Worm (Caenorhabditis elegans) whole organism, L2 larva: ENCODE results near the gene K08B5.1.

ENCODE experiments used
- C34F6.9 ChIP-seq: fragments of 150-350 bp; optimal IDR thresholded peaks from 2 replicates; lab custom pipeline; 2014; ENCODE audit warnings: missing biosample characterization, missing genetic modification characterization
- F13H6.1 ChIP-seq: sonication (generic microtip); optimal IDR thresholded peaks from 2 replicates; lab custom pipeline; 2016; ENCODE audit warnings: missing genetic modification characterization, missing compliant biosample characterization
- R02D3.7 ChIP-seq: fragments of 150-350 bp; optimal IDR thresholded peaks from 2 replicates; lab custom pipeline; 2014; ENCODE audit warnings: missing biosample characterization, missing genetic modification characterization
- ZK546.5 ChIP-seq: sonication (generic microtip); optimal IDR thresholded peaks from 2 replicates; lab custom pipeline; 2017; ENCODE audit warnings: missing biosample characterization, missing genetic modification characterization
- alr-1 ChIP-seq: fragments of 150-350 bp; optimal IDR thresholded peaks from 2 replicates; lab custom pipeline; 2014; ENCODE audit warnings: missing biosample characterization, missing genetic modification characterization
- ama-1 ChIP-seq: fragments of 150-350 bp; optimal IDR thresholded peaks from 2 replicates; lab custom pipeline; 2018; ENCODE audit warnings: inconsistent platforms
- blmp-1 ChIP-seq: sonication (generic microtip); optimal IDR thresholded peaks from 2 replicates; lab custom pipeline; 2017; ENCODE audit warnings: missing genetic modification characterization, mild to moderate bottlenecking, missing compliant biosample characterization, antibody characterized with exemption, moderate library complexity; ENCODE audit not compliant: insufficient read depth
- ceh-16 ChIP-seq: fragments of 150-350 bp; optimal IDR thresholded peaks from 2 replicates; lab custom pipeline; 2014; ENCODE audit warnings: missing biosample characterization, missing genetic modification characterization
- ceh-82 ChIP-seq: fragments of 150-350 bp; optimal IDR thresholded peaks from 2 replicates; lab custom pipeline; 2014; ENCODE audit warnings: missing biosample characterization, missing genetic modification characterization
- crh-2 ChIP-seq: sonication (generic microtip); optimal IDR thresholded peaks from 2 replicates; lab custom pipeline; 2017; ENCODE audit warnings: missing biosample characterization, missing genetic modification characterization
- dmd-4 ChIP-seq: sonication (generic microtip); optimal IDR thresholded peaks from 2 replicates; lab custom pipeline; 2017; ENCODE audit warnings: missing biosample characterization, missing genetic modification characterization
- egl-27 ChIP-seq: sonication (generic microtip); optimal IDR thresholded peaks from 3 replicates; lab custom pipeline; 2017; ENCODE audit warnings: missing biosample characterization, missing genetic modification reagents, missing genetic modification characterization
- elt-1 ChIP-seq: fragments of 150-350 bp; optimal IDR thresholded peaks from 2 replicates; lab custom pipeline; 2014; ENCODE audit warnings: missing biosample characterization, missing genetic modification characterization
- fos-1 ChIP-seq: fragments of 150-350 bp; optimal IDR thresholded peaks from 2 replicates; lab custom pipeline; 2014; ENCODE audit warnings: missing biosample characterization, missing genetic modification characterization
- gmeb-1 ChIP-seq: fragments of 150-350 bp; optimal IDR thresholded peaks from 2 replicates; lab custom pipeline; 2014; ENCODE audit warnings: missing biosample characterization, missing genetic modification characterization
- lin-13 ChIP-seq: fragments of 150-350 bp; optimal IDR thresholded peaks from 2 replicates; lab custom pipeline; 2014; ENCODE audit warnings: missing biosample characterization, missing genetic modification reagents, missing genetic modification characterization
- lin-39 ChIP-seq: fragments of 150-350 bp; optimal IDR thresholded peaks from 2 replicates; lab custom pipeline; 2014; ENCODE audit warnings: missing biosample characterization, missing genetic modification reagents, missing genetic modification characterization
- lsy-2 ChIP-seq, 2 experiments: fragments of 150-350 bp in 1 of 2; sonication (generic microtip) in 1 of 2; optimal IDR thresholded peaks; 2 replicates each; lab custom pipeline; 2014 to 2017; ENCODE audit warnings: missing biosample characterization in 2 of 2, missing genetic modification characterization in 2 of 2
- nhr-10 ChIP-seq: sonication (generic microtip); optimal IDR thresholded peaks from 2 replicates; lab custom pipeline; 2017; ENCODE audit warnings: missing biosample characterization, missing genetic modification characterization
- nhr-21 ChIP-seq: fragments of 150-350 bp; optimal IDR thresholded peaks from 2 replicates; lab custom pipeline; 2014; ENCODE audit warnings: missing biosample characterization, missing genetic modification characterization
- nhr-23 ChIP-seq: fragments of 150-350 bp; optimal IDR thresholded peaks from 2 replicates; lab custom pipeline; 2014; ENCODE audit warnings: missing biosample characterization, missing genetic modification reagents, missing genetic modification characterization
- nhr-237 ChIP-seq: fragments of 150-350 bp; optimal IDR thresholded peaks from 2 replicates; lab custom pipeline; 2014; ENCODE audit warnings: missing biosample characterization, missing genetic modification characterization
- nhr-6 ChIP-seq: fragments of 150-350 bp; optimal IDR thresholded peaks from 2 replicates; lab custom pipeline; 2014; ENCODE audit warnings: missing biosample characterization, missing genetic modification characterization
- nhr-77 ChIP-seq: fragments of 150-350 bp; optimal IDR thresholded peaks from 2 replicates; lab custom pipeline; 2014; ENCODE audit warnings: missing biosample characterization, missing genetic modification characterization
- peb-1 ChIP-seq: fragments of 150-350 bp; optimal IDR thresholded peaks from 2 replicates; lab custom pipeline; 2014; ENCODE audit warnings: missing biosample characterization, missing genetic modification characterization
- sem-4 ChIP-seq: fragments of 150-350 bp; optimal IDR thresholded peaks from 2 replicates; lab custom pipeline; 2014; ENCODE audit warnings: missing biosample characterization, missing genetic modification reagents, missing genetic modification characterization
- sma-3 ChIP-seq: sonication (generic microtip); optimal IDR thresholded peaks from 2 replicates; lab custom pipeline; 2016; ENCODE audit warnings: missing genetic modification reagents, missing genetic modification characterization, missing compliant biosample characterization
- sma-9 ChIP-seq, 2 experiments: fragments of 150-350 bp in 1 of 2; sonication (generic microtip) in 1 of 2; optimal IDR thresholded peaks; 2 replicates each; lab custom pipeline; 2014 to 2016; ENCODE audit warnings: missing genetic modification characterization in 2 of 2, mild to moderate bottlenecking in 1 of 2, missing biosample characterization in 1 of 2, missing compliant biosample characterization in 1 of 2, missing genetic modification reagents in 1 of 2, moderate library complexity in 1 of 2
- snpc-4 ChIP-seq: fragments of 150-350 bp; optimal IDR thresholded peaks from 2 replicates; lab custom pipeline; 2014; ENCODE audit warnings: missing biosample characterization, missing genetic modification characterization
- unc-62 ChIP-seq: fragments of 150-350 bp; optimal IDR thresholded peaks from 2 replicates; lab custom pipeline; 2014; ENCODE audit warnings: missing biosample characterization, missing genetic modification reagents, missing genetic modification characterization
- zag-1 ChIP-seq: fragments of 150-350 bp; optimal IDR thresholded peaks from 2 replicates; lab custom pipeline; 2014; ENCODE audit warnings: missing biosample characterization, missing genetic modification characterization
- ztf-1 ChIP-seq: fragments of 200-800 bp; sonication (Bioruptor generic); conservative IDR thresholded peaks from 2 replicates; pipeline ENCODE4 v1.3.6; 2022; ENCODE audit warnings: missing genetic modification characterization, missing compliant biosample characterization
- ztf-11 ChIP-seq: sonication (generic microtip); optimal IDR thresholded peaks from 2 replicates; lab custom pipeline; 2017; ENCODE audit warnings: missing biosample characterization, missing genetic modification characterization
- ztf-4 ChIP-seq: fragments of 150-350 bp; optimal IDR thresholded peaks from 2 replicates; lab custom pipeline; 2014; ENCODE audit warnings: missing biosample characterization, missing genetic modification characterization

Gene K08B5.1

ce11 chrX:16591533-16591932 is 33.3 kb downstream of the K08B5.1 start:
- TF ChIP-seq ceh-16 (tag; lab: Kevin White, UChicago): no peak
- no peak for TF ChIP-seq ama-1 (lab: Kevin White, UChicago)
- TF ChIP-seq nhr-237 (tag; lab: Kevin White, UChicago): no peak
- TF ChIP-seq egl-27 (tag; lab: Kevin White, UChicago): no peak
- TF ChIP-seq fos-1: no peak
- TF ChIP-seq ztf-11: no peak
- no peak for TF ChIP-seq crh-2 (tag; lab: Kevin White, UChicago)

ce11 chrX:16594931-16595330 is 36.7 kb downstream of the K08B5.1 start, which contains the start of gene cdh-9:
Gene cdh-9 (plus strand): TSS chrX:16595231.
- no peak for TF ChIP-seq nhr-237 (tag; lab: Kevin White, UChicago)
- no peak for TF ChIP-seq peb-1 (tag; lab: Kevin White, UChicago)
- TF ChIP-seq C34F6.9 (tag; lab: Kevin White, UChicago): no peak
- no peak for TF ChIP-seq dmd-4 (tag; lab: Kevin White, UChicago)
- TF ChIP-seq unc-62 (GFP tag; lab: Kevin White, UChicago): no peak
- no peak for TF ChIP-seq nhr-23 (tag; lab: Kevin White, UChicago)
- TF ChIP-seq nhr-77 (tag; lab: Kevin White, UChicago): no peak
- no peak for TF ChIP-seq ztf-1 (GFP tag; lab: Robert Waterston, UW)
- TF ChIP-seq sem-4 (tag; lab: Kevin White, UChicago): no peak
- TF ChIP-seq lin-13 (GFP tag; lab: Kevin White, UChicago): no peak
- TF ChIP-seq lsy-2 (tag; optimal IDR thresholded peaks at IDR 0.05; lab: Kevin White, UChicago): no peak
- TF ChIP-seq blmp-1: no peak
- no peak for TF ChIP-seq ama-1 (lab: Kevin White, UChicago)
- no peak for TF ChIP-seq elt-1
- TF ChIP-seq, all 48 proteins: peak for 0

DNA sequence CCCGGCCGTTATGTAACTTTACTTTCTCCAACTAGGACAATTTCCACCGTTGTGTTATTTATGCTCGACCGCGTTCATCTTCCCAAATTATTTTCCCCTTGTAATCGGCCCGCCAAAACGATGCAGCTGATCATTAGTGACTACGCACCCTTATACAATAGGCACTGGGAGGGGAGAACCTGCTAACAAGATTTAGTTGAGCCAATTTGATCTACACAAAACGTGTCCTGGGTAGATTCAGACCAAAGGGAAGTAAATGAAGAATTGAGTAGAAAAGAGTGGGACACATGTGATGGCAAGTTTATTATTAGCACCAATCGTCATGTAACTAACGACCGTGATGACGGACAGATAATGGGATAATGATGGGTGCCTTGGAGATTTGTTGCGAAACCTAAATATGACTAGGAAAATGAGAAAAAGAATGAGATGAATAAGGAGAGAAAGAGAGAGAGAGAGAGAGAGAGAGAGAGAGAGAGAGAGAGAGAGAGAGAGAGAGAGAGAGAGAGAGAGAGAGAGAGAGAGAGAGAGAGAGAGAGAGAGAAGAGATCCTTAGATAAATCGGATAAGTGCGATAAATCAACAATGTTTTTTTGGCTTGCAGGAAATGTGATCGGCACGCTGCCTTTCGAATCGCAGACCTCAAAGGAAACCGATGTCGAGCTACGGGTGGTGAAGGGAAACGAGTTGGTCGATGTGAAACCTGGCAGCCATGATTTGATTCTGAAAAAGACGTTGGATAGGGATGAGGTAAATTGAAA is 37.5 kb downstream of the K08B5.1 start:
- no peak for TF ChIP-seq sma-3
- TF ChIP-seq ztf-4: no peak
- TF ChIP-seq nhr-237 (tag; lab: Kevin White, UChicago): no peak
- TF ChIP-seq snpc-4 (tag; lab: Kevin White, UChicago): no peak
- TF ChIP-seq nhr-6: no peak
- no peak for TF ChIP-seq nhr-10 (tag; lab: Kevin White, UChicago)
- TF ChIP-seq lin-39: no peak
- TF ChIP-seq sma-9 (GFP tag; optimal IDR thresholded peaks at IDR 0.05; lab: Kevin White, UChicago): no peak
- no peak for TF ChIP-seq sma-9 (tag; optimal IDR thresholded peaks at IDR 0.05; lab: Kevin White, UChicago)
- TF ChIP-seq ZK546.5 (tag; lab: Kevin White, UChicago): no peak
- TF ChIP-seq lin-13 (GFP tag; lab: Kevin White, UChicago): no peak
- no peak for TF ChIP-seq R02D3.7 (tag; lab: Kevin White, UChicago)
- no peak for TF ChIP-seq elt-1
- no peak for TF ChIP-seq F13H6.1 (tag; lab: Kevin White, UChicago)
- no peak for TF ChIP-seq ztf-11
- no peak for TF ChIP-seq alr-1

- TF ChIP-seq nhr-6: no peak
- TF ChIP-seq sma-9 (GFP tag; optimal IDR thresholded peaks at IDR 0.05; lab: Kevin White, UChicago): no peak
- TF ChIP-seq sma-9 (tag; optimal IDR thresholded peaks at IDR 0.05; lab: Kevin White, UChicago): no peak
- no peak for TF ChIP-seq egl-27 (tag; lab: Kevin White, UChicago)
- TF ChIP-seq zag-1 (tag; lab: Kevin White, UChicago): no peak
- TF ChIP-seq alr-1: no peak
- no peak for TF ChIP-seq ceh-82 (tag; lab: Kevin White, UChicago)
Observed at ce11 chrX:16596972-16597371, 38.7 kb downstream of the K08B5.1 start.

DNA sequence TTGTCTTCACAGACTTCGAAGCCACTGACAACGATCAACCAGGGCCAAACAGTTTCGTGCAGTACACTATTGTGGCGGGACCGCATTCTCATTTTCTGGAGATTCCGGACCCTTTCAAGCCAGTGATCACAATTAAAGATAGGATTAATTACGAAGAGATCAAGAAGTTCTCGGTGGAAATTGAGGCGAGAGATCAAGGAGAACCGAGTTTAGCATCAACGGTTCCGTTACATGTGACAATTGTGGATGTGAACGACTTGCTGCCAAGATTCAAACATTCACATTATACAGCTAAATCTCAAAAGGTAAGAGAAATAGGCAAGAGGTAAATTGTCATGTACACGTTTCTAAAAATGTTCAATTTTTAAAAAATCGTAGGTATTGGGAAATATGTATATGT is 39.6 kb downstream of the K08B5.1 start:
- TF ChIP-seq C34F6.9 (tag; lab: Kevin White, UChicago) (no peak), unc-62 (GFP tag; lab: Kevin White, UChicago) (no peak), gmeb-1 (no peak), nhr-21 (tag; lab: Kevin White, UChicago) (no peak), ztf-4 (no peak), nhr-23 (tag; lab: Kevin White, UChicago) (no peak)
